Worm (Caenorhabditis elegans) whole organism, late embryonic: ENCODE data around the gene clec-186.

Experiments used
- F13H6.1 ChIP-seq: sonication (generic microtip); optimal IDR thresholded peaks from 2 replicates; lab custom pipeline; 2016; ENCODE audit warnings: missing genetic modification characterization, missing compliant biosample characterization
- ama-1 ChIP-seq: fragments of 150-350 bp; optimal IDR thresholded peaks from 2 replicates; lab custom pipeline; 2014
- ceh-2 ChIP-seq: sonication (generic microtip); optimal IDR thresholded peaks from 2 replicates; lab custom pipeline; 2016; ENCODE audit warnings: missing genotype, missing genetic modification characterization, missing compliant biosample characterization
- ceh-9 ChIP-seq: sonication (generic microtip); optimal IDR thresholded peaks from 2 replicates; lab custom pipeline; 2016; ENCODE audit warnings: mild to moderate bottlenecking, missing genetic modification characterization, inconsistent platforms, missing compliant biosample characterization
- dve-1 ChIP-seq: sonication (generic microtip); optimal IDR thresholded peaks from 2 replicates; lab custom pipeline; 2017; ENCODE audit warnings: antibody characterized with exemption, mild to moderate bottlenecking, missing genetic modification characterization, missing compliant biosample characterization
- pha-4 ChIP-seq: fragments of 150-350 bp; optimal IDR thresholded peaks from 2 replicates; lab custom pipeline; 2018; ENCODE audit warnings: missing biosample characterization, missing genetic modification reagents, missing genetic modification characterization
- pqm-1 ChIP-seq: sonication (generic microtip); optimal IDR thresholded peaks from 2 replicates; lab custom pipeline; 2016; ENCODE audit warnings: missing genetic modification characterization, missing compliant biosample characterization
- sdc-2 ChIP-seq: sonication (generic microtip); optimal IDR thresholded peaks from 2 replicates; lab custom pipeline; 2016; ENCODE audit warnings: missing genotype, missing genetic modification characterization, missing compliant biosample characterization
- sox-4 ChIP-seq: sonication (generic microtip); optimal IDR thresholded peaks from 2 replicates; lab custom pipeline; 2017; ENCODE audit warnings: mild to moderate bottlenecking, missing genetic modification characterization, inconsistent platforms, missing compliant biosample characterization
- unc-42 ChIP-seq: sonication (generic microtip); optimal IDR thresholded peaks from 2 replicates; lab custom pipeline; 2016; ENCODE audit warnings: missing genotype, missing genetic modification characterization, missing compliant biosample characterization
- unc-86 ChIP-seq: sonication (generic microtip); optimal IDR thresholded peaks from 2 replicates; lab custom pipeline; 2016; ENCODE audit warnings: missing genetic modification characterization, missing compliant biosample characterization
- zip-5 ChIP-seq: sonication (generic microtip); optimal IDR thresholded peaks from 2 replicates; lab custom pipeline; 2016; ENCODE audit warnings: missing genetic modification characterization, missing compliant biosample characterization

DNA sequence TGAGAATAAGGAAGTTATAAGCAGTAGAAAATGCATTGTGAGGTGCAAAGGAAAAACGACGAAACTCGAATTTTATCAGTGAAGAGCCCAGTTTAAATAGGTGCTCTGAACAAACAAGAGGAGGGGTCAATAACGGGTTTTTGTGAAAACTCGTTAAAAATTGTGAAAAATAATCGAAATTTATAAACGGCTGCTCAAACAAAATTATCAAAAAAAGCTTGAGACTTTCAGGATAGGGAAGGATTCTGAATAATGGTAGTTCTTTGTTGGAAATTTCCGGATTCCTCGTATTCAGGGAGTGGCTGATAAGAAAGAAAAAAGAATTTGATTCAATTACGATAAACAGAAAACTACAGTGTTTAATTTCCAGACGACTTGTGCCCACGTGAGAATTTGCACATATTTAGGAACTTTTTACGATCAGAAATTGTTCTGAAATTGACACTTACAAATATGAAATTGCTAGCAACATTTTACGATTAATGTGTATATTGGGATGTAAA is 5.6 kb downstream of the clec-186 start, which contains the start of gene clec-187:
- TF ChIP-seq sox-4: no peak
- TF ChIP-seq unc-42 (tag; lab: Kevin White, UChicago): no peak
- no peak for TF ChIP-seq sdc-2 (tag; lab: Kevin White, UChicago)
- TF ChIP-seq F13H6.1: no peak
- TF ChIP-seq zip-5 (tag; lab: Kevin White, UChicago): no peak
- TF ChIP-seq ama-1 (lab: Kevin White, UChicago): no peak
- no peak for TF ChIP-seq unc-86 (tag; lab: Kevin White, UChicago)
- no peak for TF ChIP-seq pha-4 (tag; lab: Kevin White, UChicago)
- no peak for TF ChIP-seq pqm-1
- TF ChIP-seq dve-1 (tag; lab: Kevin White, UChicago): no peak
- TF ChIP-seq ceh-2 (tag; lab: Kevin White, UChicago): no peak
- TF ChIP-seq ceh-9 (tag; lab: Kevin White, UChicago): no peak
